Fruit fly (Drosophila melanogaster) whole organism, embryonic: ENCODE measurements around the gene CG13369.

Experiments used
- CG10147 ChIP-seq: fragments of 200-800 bp; sonication (Bioruptor generic); optimal IDR thresholded peaks from 2 replicates; lab custom pipeline; 2019; ENCODE audit warnings: missing biosample characterization, mild to moderate bottlenecking, missing genetic modification characterization, moderate library complexity
- CG10543 ChIP-seq: fragments of 200-800 bp; sonication (Bioruptor generic); optimal IDR thresholded peaks from 3 replicates; lab custom pipeline; 2017; ENCODE audit warnings: missing biosample characterization, mild to moderate bottlenecking, missing genetic modification characterization, moderate library complexity
- CG11398 ChIP-seq: fragments of 200-800 bp; sonication (Bioruptor generic); optimal IDR thresholded peaks from 2 replicates; lab custom pipeline; 2016; ENCODE audit warnings: missing biosample characterization, missing genetic modification characterization
- CG12071 ChIP-seq: fragments of 200-800 bp; sonication (Bioruptor generic); optimal IDR thresholded peaks from 3 replicates; lab custom pipeline; 2018; ENCODE audit warnings: missing biosample characterization, mild to moderate bottlenecking, missing genetic modification characterization
- CG13775 ChIP-seq: fragments of 200-800 bp; sonication (Bioruptor generic); optimal IDR thresholded peaks from 3 replicates; lab custom pipeline; 2017; ENCODE audit warnings: missing biosample characterization, mild to moderate bottlenecking, missing genetic modification characterization
- CG16779 ChIP-seq: fragments of 200-800 bp; sonication (Bioruptor generic); IDR thresholded peaks from 2 replicates; pipeline ENCODE4 v1.3.6; 2022; ENCODE audit warnings: missing biosample characterization, missing genetic modification characterization
- CG17912 ChIP-seq: fragments of 200-800 bp; sonication (Bioruptor generic); optimal IDR thresholded peaks from 2 replicates; lab custom pipeline; 2018; ENCODE audit warnings: missing biosample characterization, mild to moderate bottlenecking, missing genetic modification characterization
- CG18476 ChIP-seq: fragments of 200-800 bp; sonication (Bioruptor generic); optimal IDR thresholded peaks from 2 replicates; lab custom pipeline; 2016; ENCODE audit warnings: missing biosample characterization, mild to moderate bottlenecking, missing genetic modification characterization
- CG31441 ChIP-seq: fragments of 200-800 bp; sonication (Bioruptor generic); IDR thresholded peaks from 2 replicates; pipeline ENCODE4 v1.3.6; 2022; ENCODE audit warnings: missing biosample characterization, missing genetic modification characterization
- CG3838 ChIP-seq: fragments of 200-800 bp; sonication (Bioruptor generic); optimal IDR thresholded peaks from 3 replicates; lab custom pipeline; 2016; ENCODE audit warnings: missing biosample characterization, missing genetic modification characterization
- CG4730 ChIP-seq: fragments of 200-800 bp; sonication (Bioruptor generic); IDR thresholded peaks from 2 replicates; pipeline ENCODE4 v1.3.6; 2022; ENCODE audit warnings: missing biosample characterization, missing genetic modification characterization
- CG6765 ChIP-seq: fragments of 200-800 bp; sonication (Bioruptor generic); optimal IDR thresholded peaks from 3 replicates; lab custom pipeline; 2017; ENCODE audit warnings: missing biosample characterization, mild to moderate bottlenecking, missing genetic modification characterization
- CG6791 ChIP-seq: fragments of 200-800 bp; sonication (Bioruptor generic); IDR thresholded peaks from 3 replicates; pipeline ENCODE4 v1.3.6; 2022; ENCODE audit warnings: missing biosample characterization, missing genetic modification characterization; ENCODE audit not compliant: partially characterized antibody
- CG7271 ChIP-seq: fragments of 200-800 bp; sonication (Bioruptor generic); optimal IDR thresholded peaks from 2 replicates; lab custom pipeline; 2018; ENCODE audit warnings: missing biosample characterization, mild to moderate bottlenecking, missing genetic modification characterization, moderate library complexity
- CG9727 ChIP-seq: fragments of 200-800 bp; sonication (Bioruptor generic); optimal IDR thresholded peaks from 3 replicates; lab custom pipeline; 2017; ENCODE audit warnings: missing biosample characterization, mild to moderate bottlenecking, missing genetic modification characterization
- Chrac-16 ChIP-seq: fragments of 200-800 bp; sonication (Bioruptor generic); optimal IDR thresholded peaks from 3 replicates; lab custom pipeline; 2016; ENCODE audit warnings: missing biosample characterization, missing genetic modification characterization
- CoRest ChIP-seq: fragments of 200-800 bp; sonication (Bioruptor generic); optimal IDR thresholded peaks from 3 replicates; lab custom pipeline; 2018; ENCODE audit warnings: missing biosample characterization, mild to moderate bottlenecking, missing genetic modification characterization, moderate library complexity
- Doc3 ChIP-seq: fragments of 200-800 bp; sonication (Bioruptor generic); IDR thresholded peaks from 3 replicates; pipeline ENCODE4 v1.3.6; 2022; ENCODE audit warnings: missing biosample characterization, missing genetic modification characterization; ENCODE audit not compliant: partially characterized antibody
- HmgD ChIP-seq: fragments of 200-800 bp; sonication (Bioruptor generic); optimal IDR thresholded peaks from 3 replicates; lab custom pipeline; 2016; ENCODE audit warnings: missing biosample characterization, missing genetic modification characterization
- MBD-R2 ChIP-seq: fragments of 200-800 bp; sonication (Bioruptor generic); IDR thresholded peaks from 2 replicates; pipeline ENCODE4 v1.3.6; 2022; ENCODE audit warnings: missing biosample characterization, missing genetic modification characterization
- Med ChIP-seq: fragments of 200-800 bp; sonication (Bioruptor generic); peaks from one replicate; lab custom pipeline; 2016; ENCODE audit warnings: missing biosample characterization, missing genetic modification characterization, mild to moderate bottlenecking, inconsistent platforms, moderate library complexity
- Ravus ChIP-seq: fragments of 200-800 bp; sonication (Bioruptor generic); IDR thresholded peaks from 2 replicates; pipeline ENCODE4 v1.3.6; 2022; ENCODE audit warnings: missing biosample characterization, missing genetic modification characterization
- Six4 ChIP-seq: fragments of 200-800 bp; sonication (Bioruptor generic); optimal IDR thresholded peaks from 2 replicates; lab custom pipeline; 2016; ENCODE audit warnings: missing biosample characterization, missing genetic modification characterization
- Sox102F ChIP-seq: fragments of 200-800 bp; sonication (Bioruptor generic); optimal IDR thresholded peaks from 2 replicates; lab custom pipeline; 2018; ENCODE audit warnings: missing biosample characterization, mild to moderate bottlenecking, missing genetic modification characterization, moderate library complexity
- Sry-β ChIP-seq: fragments of 200-800 bp; sonication (Bioruptor generic); optimal IDR thresholded peaks from 2 replicates; lab custom pipeline; 2018; ENCODE audit warnings: missing biosample characterization, mild to moderate bottlenecking, missing genetic modification characterization, moderate library complexity
- Taf1 ChIP-seq: fragments of 200-800 bp; sonication (Bioruptor generic); IDR thresholded peaks from 2 replicates; pipeline ENCODE4 v1.3.6; 2022; ENCODE audit warnings: missing biosample characterization, missing genetic modification characterization
- Vsx1 ChIP-seq: fragments of 200-800 bp; sonication (Bioruptor generic); optimal IDR thresholded peaks from 2 replicates; lab custom pipeline; 2017; ENCODE audit warnings: missing biosample characterization, mild to moderate bottlenecking, missing genetic modification characterization, missing genetic modification reagents
- Xrp1 ChIP-seq: fragments of 200-800 bp; sonication (Bioruptor generic); IDR thresholded peaks from 2 replicates; pipeline ENCODE4 v1.3.6; 2022; ENCODE audit warnings: missing biosample characterization, missing genetic modification characterization
- ato ChIP-seq: fragments of 200-800 bp; sonication (Bioruptor generic); IDR thresholded peaks from 2 replicates; pipeline ENCODE4 v1.3.6; 2022; ENCODE audit warnings: missing biosample characterization, missing genetic modification characterization; ENCODE audit not compliant: partially characterized antibody
- bbx ChIP-seq: fragments of 200-800 bp; sonication (Bioruptor generic); IDR thresholded peaks from 2 replicates; pipeline ENCODE4 v1.3.6; 2022; ENCODE audit warnings: missing biosample characterization, missing genetic modification characterization; ENCODE audit not compliant: partially characterized antibody
- br ChIP-seq: fragments of >200 bp; optimal IDR thresholded peaks from 2 replicates; lab custom pipeline; 2017
- btn ChIP-seq: fragments of 200-800 bp; sonication (Bioruptor generic); optimal IDR thresholded peaks from 2 replicates; lab custom pipeline; 2016; ENCODE audit warnings: missing biosample characterization, missing genetic modification characterization
- caup ChIP-seq: fragments of 200-800 bp; sonication (Bioruptor generic); optimal IDR thresholded peaks from 3 replicates; lab custom pipeline; 2017; ENCODE audit warnings: missing biosample characterization, mild to moderate bottlenecking, missing genetic modification characterization, moderate library complexity; ENCODE audit not compliant: severe bottlenecking
- ci ChIP-seq: fragments of 200-800 bp; sonication (Bioruptor generic); IDR thresholded peaks from 3 replicates; pipeline ENCODE4 v1.3.6; 2022; ENCODE audit warnings: missing biosample characterization, missing genetic modification characterization
- crc ChIP-seq: fragments of 200-800 bp; sonication (Bioruptor generic); optimal IDR thresholded peaks from 2 replicates; lab custom pipeline; 2016; ENCODE audit warnings: missing biosample characterization, missing genetic modification characterization
- cwo ChIP-seq: fragments of 200-800 bp; sonication (Bioruptor generic); optimal IDR thresholded peaks from 3 replicates; lab custom pipeline; 2017; ENCODE audit warnings: missing biosample characterization, missing genetic modification characterization, mild to moderate bottlenecking, moderate library complexity, missing genetic modification reagents
- da ChIP-seq: fragments of 200-800 bp; sonication (Bioruptor generic); optimal IDR thresholded peaks from 2 replicates; lab custom pipeline; 2016; ENCODE audit warnings: missing biosample characterization, missing genetic modification characterization
- dimm ChIP-seq: fragments of 200-800 bp; sonication (Bioruptor generic); IDR thresholded peaks from 2 replicates; pipeline ENCODE4 v1.3.6; 2022; ENCODE audit warnings: missing biosample characterization, missing genetic modification characterization
- hbn ChIP-seq: fragments of 200-800 bp; sonication (Bioruptor generic); IDR thresholded peaks from 2 replicates; pipeline ENCODE4 v1.3.6; 2022; ENCODE audit warnings: missing biosample characterization, missing genetic modification characterization; ENCODE audit not compliant: partially characterized antibody
- kni ChIP-seq: fragments of 200-800 bp; sonication (Bioruptor generic); optimal IDR thresholded peaks from 3 replicates; lab custom pipeline; 2017; ENCODE audit warnings: mild to moderate bottlenecking, missing biosample characterization, missing genetic modification reagents, missing genetic modification characterization
- lov ChIP-seq, 2 experiments: fragments of 200-800 bp in 1 of 2; fragments of >200 bp in 1 of 2; sonication (Bioruptor generic) in 1 of 2; IDR thresholded peaks in 1 of 2; optimal IDR thresholded peaks in 1 of 2; 2 replicates in 1 of 2; 3 replicates in 1 of 2; pipeline versions ENCODE4 v1.3.6 to Lab custom; 2017 to 2022; ENCODE audit warnings: missing biosample characterization in 1 of 2, missing genetic modification characterization in 1 of 2
- tap ChIP-seq: fragments of 200-800 bp; optimal IDR thresholded peaks from 3 replicates; lab custom pipeline; 2019; ENCODE audit warnings: missing biosample characterization, mild to moderate bottlenecking, missing genetic modification characterization, moderate library complexity
- tgo ChIP-seq: fragments of 200-800 bp; sonication (Bioruptor generic); IDR thresholded peaks from 3 replicates; pipeline ENCODE4 v1.3.6; 2022; ENCODE audit warnings: missing biosample characterization, missing genetic modification characterization
- tll ChIP-seq, 2 experiments: fragments of 200-800 bp in 1 of 2; fragments of >200 bp in 1 of 2; sonication (Bioruptor generic) in 1 of 2; optimal IDR thresholded peaks; 2 replicates each; lab custom pipeline; 2017 to 2019; ENCODE audit warnings: missing biosample characterization in 2 of 2, missing genetic modification characterization in 2 of 2, mild to moderate bottlenecking in 1 of 2, moderate library complexity in 1 of 2
- tup ChIP-seq: fragments of 200-800 bp; sonication (Bioruptor generic); optimal IDR thresholded peaks from 2 replicates; lab custom pipeline; 2016; ENCODE audit warnings: missing biosample characterization, mild to moderate bottlenecking, missing genetic modification characterization, moderate library complexity
- zen ChIP-seq: fragments of 200-800 bp; sonication (Bioruptor generic); optimal IDR thresholded peaks from 3 replicates; lab custom pipeline; 2018; ENCODE audit warnings: missing biosample characterization, mild to moderate bottlenecking, missing genetic modification characterization, moderate library complexity
- zen2 ChIP-seq: fragments of 200-800 bp; sonication (Bioruptor generic); IDR thresholded peaks from 3 replicates; pipeline ENCODE4 v1.3.6; 2022; ENCODE audit warnings: missing biosample characterization, missing genetic modification characterization; ENCODE audit not compliant: partially characterized antibody
- zfh1 ChIP-seq: fragments of 200-800 bp; sonication (Bioruptor generic); IDR thresholded peaks from 3 replicates; pipeline ENCODE4 v1.3.6; 2022; ENCODE audit warnings: missing biosample characterization, missing genetic modification characterization

The CG13369 gene

DNA sequence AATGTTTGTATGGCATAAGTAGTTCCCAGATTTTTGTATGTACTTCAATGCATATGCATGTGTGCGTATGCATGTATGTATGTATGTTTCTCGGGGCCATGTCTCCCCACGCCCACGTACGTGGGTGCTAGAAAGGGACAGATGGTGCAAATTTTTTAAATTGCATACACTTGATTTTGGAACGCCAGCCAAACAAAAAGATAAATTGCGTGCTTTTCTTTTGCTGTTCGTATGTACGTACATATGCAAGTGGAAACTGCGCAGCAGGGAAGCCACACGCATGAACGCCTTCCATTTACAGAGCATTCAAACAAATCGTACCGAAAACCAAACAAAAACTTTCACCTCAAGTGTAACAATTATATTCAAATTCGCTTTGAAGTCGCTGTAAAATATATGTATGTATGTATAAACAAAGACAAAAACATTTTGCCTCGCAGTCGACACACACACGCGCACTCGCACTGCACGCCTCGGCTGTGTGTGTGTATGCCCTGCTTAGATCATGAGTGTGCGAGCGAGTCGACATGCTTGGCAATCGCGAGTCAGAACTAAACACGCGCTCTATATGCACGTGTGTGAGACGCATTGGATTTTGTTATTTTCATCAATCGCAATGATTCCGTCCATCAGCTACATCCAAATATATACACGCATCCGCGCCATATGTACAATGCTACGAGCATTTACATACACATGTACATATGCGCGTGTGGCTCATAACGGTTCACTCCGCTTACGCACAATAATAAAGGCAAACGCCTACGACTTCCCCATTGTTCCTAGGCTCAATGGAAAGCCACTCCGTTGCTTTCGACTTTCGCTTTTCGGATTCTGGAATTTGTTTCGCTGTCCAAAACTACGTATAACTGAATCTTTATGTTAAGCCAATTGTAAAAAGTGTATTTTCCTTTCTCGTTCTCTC is 13.6 kb downstream of the CG13369 start (continued):
- no peak for TF ChIP-seq CG9727 (GFP tag; lab: Kevin White, UChicago)
- TF ChIP-seq CG10543 = peak; percentile 47
- TF ChIP-seq tgo (GFP tag; lab: Robert Waterston, UW) = no peak
- 0 out of 2 replicates have a peak, but pooled peaks have one; percentile 7 for TF ChIP-seq Xrp1 (GFP tag; lab: Robert Waterston, UW)
- no peak for TF ChIP-seq HmgD (GFP tag; lab: Kevin White, UChicago)
- no peak for TF ChIP-seq btn (GFP tag; lab: Kevin White, UChicago)
- peak; percentile 75 for TF ChIP-seq Med (GFP tag; lab: Kevin White, UChicago)
- TF ChIP-seq tap = no peak
- TF ChIP-seq br (lab: Kevin White, UChicago) = no peak
- no peak for TF ChIP-seq CG6765 (GFP tag; lab: Kevin White, UChicago)
- no peak for TF ChIP-seq Taf1 (GFP tag; lab: Robert Waterston, UW)
- no peak for TF ChIP-seq Six4 (GFP tag; lab: Kevin White, UChicago)
- no peak for TF ChIP-seq zen (tag; lab: Kevin White, UChicago)
- TF ChIP-seq tll (GFP tag; optimal IDR thresholded peaks at IDR 0.05; lab: Kevin White, UChicago) = peak in 1 of 2 experiments; percentile 4
- TF ChIP-seq CG6791 (GFP tag; lab: Robert Waterston, UW) = no peak
- TF ChIP-seq hbn (GFP tag; lab: Robert Waterston, UW) = no peak
- no peak for TF ChIP-seq CG11398 (GFP tag; lab: Kevin White, UChicago)
- TF ChIP-seq Sox102F = no peak
- TF ChIP-seq Ravus (GFP tag; lab: Robert Waterston, UW) = no peak
- no peak for TF ChIP-seq CG7271 (tag; lab: Kevin White, UChicago)
- no peak for TF ChIP-seq Chrac-16
- TF ChIP-seq lov (optimal IDR thresholded peaks at IDR 0.05; lab: Kevin White, UChicago) = no peak
- TF ChIP-seq lov (GFP tag; IDR thresholded peaks at IDR 0.05; lab: Robert Waterston, UW) = no peak
- peak; percentile 66 for TF ChIP-seq cwo
- no peak for TF ChIP-seq CoRest (tag; lab: Kevin White, UChicago)
- no peak for TF ChIP-seq ato (GFP tag; lab: Robert Waterston, UW)
- TF ChIP-seq MBD-R2 (GFP tag; lab: Robert Waterston, UW) = peak; percentile 27; the same call in 1 of the 2 replicates
- no peak for TF ChIP-seq Sry-β (GFP tag; lab: Kevin White, UChicago)
- no peak for TF ChIP-seq ci (GFP tag; lab: Robert Waterston, UW)
- TF ChIP-seq zen2 = no peak
- no peak for TF ChIP-seq CG4730 (GFP tag; lab: Robert Waterston, UW)
- TF ChIP-seq CG16779 (GFP tag; lab: Robert Waterston, UW) = no peak
- TF ChIP-seq dimm (GFP tag; lab: Robert Waterston, UW) = no peak
- TF ChIP-seq tup (GFP tag; lab: Kevin White, UChicago) = no peak
- no peak for TF ChIP-seq Vsx1
- no peak for TF ChIP-seq CG3838
- TF ChIP-seq crc = no peak
- no peak for TF ChIP-seq CG17912
- no peak for TF ChIP-seq bbx (GFP tag; lab: Robert Waterston, UW)
- no peak for TF ChIP-seq da
- no peak for TF ChIP-seq zfh1 (GFP tag; lab: Robert Waterston, UW)
- TF ChIP-seq Doc3 (GFP tag; lab: Robert Waterston, UW) = no peak
- TF ChIP-seq CG18476 (GFP tag; lab: Kevin White, UChicago) = no peak
- TF ChIP-seq kni = peak; percentile 56
- no peak for TF ChIP-seq CG12071
- no peak for TF ChIP-seq CG31441
- TF ChIP-seq caup (GFP tag; lab: Kevin White, UChicago) = no peak
- TF ChIP-seq CG13775 (GFP tag; lab: Kevin White, UChicago) = no peak
- TF ChIP-seq CG10147 (GFP tag; lab: Kevin White, UChicago) = no peak
